Fruit fly (Drosophila melanogaster): Measurements from ENCODE around the gene CG11756.
A peak's percentile ranks its signal among the peaks of the same experiment; 100 is the strongest.

Gene CG11756

DNA sequence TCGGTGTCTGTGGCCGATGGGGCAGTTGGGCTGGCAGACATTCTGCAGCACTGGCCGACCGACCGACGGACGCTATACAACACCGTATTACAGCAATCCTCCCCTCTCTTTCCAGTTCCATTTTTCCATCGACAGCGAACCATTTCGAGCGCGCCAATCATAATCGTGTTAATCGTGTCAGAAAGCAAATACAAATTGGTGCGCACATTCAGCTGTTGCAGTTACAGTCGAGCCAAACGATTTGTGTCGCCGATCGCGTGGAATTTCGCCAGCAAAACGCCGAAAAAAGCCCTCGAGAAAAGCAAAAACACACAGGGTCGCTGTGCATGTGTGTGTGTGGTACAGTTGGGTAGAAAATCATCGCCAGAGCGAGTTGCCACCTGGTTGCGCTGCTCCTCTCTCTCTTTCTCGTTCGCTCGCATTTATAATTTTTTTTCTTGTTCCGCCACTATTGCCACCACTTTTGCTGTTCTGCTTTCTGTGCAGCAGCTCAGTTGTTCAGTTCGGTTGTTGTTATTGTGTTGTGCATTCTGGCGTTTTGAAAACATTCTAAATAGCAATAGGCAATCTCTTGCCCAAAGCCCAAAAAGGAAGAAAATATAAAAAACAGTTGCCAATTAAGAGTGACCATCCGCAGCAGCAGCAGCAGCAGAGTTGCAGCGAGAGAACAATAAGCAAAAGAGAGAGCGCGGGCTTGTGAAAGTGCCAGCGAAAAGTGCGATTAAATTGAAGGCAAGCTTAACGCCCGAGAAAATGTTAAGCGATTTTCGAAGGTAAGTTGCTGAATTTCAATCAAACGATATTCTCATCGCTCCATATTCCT, 2.8 kb downstream of the CG11756 start, which contains the start of gene CG1737 (continued):
- TF ChIP-seq pan (optimal IDR thresholded peaks at IDR 0.05) (no peak), pan (GFP tag; optimal IDR thresholded peaks at IDR 0.05 in 1 of 2, IDR thresholded peaks at IDR 0.05 in 1 of 2) (no peak), nmo (GFP tag; optimal IDR thresholded peaks at IDR 0.05) (no peak), trem (tag; optimal IDR thresholded peaks at IDR 0.05) (no peak), mld (GFP tag; IDR thresholded peaks at IDR 0.05; ENCODE audit: partially characterized antibody) (no peak), CG12236 (GFP tag; optimal IDR thresholded peaks at IDR 0.05) (no peak), CG10431 (GFP tag; optimal IDR thresholded peaks at IDR 0.05) (no peak), CG7271 (tag; optimal IDR thresholded peaks at IDR 0.05) (no peak), unpg (GFP tag; optimal IDR thresholded peaks at IDR 0.05) (no peak), eyg (GFP tag; optimal IDR thresholded peaks at IDR 0.05) (no peak), CG32532 (GFP tag; IDR thresholded peaks at IDR 0.05) (no peak; the same call in 1 of the 2 replicates), ab (GFP tag; optimal IDR thresholded peaks at IDR 0.05) (no peak), H15 (GFP tag; IDR thresholded peaks at IDR 0.05) (no peak), tup (GFP tag; optimal IDR thresholded peaks at IDR 0.05) (no peak), Oaz (GFP tag; IDR thresholded peaks at IDR 0.05) (no peak), CG6683 (GFP tag; optimal IDR thresholded peaks at IDR 0.05) (no peak), da (GFP tag; optimal IDR thresholded peaks at IDR 0.05) (no peak), CG16863 (GFP tag; optimal IDR thresholded peaks at IDR 0.05) (no peak), Usf (GFP tag; optimal IDR thresholded peaks at IDR 0.05) (no peak), sr (GFP tag; IDR thresholded peaks at IDR 0.05) (no peak), CG3995 (GFP tag; optimal IDR thresholded peaks at IDR 0.05) (no peak), HHEX (GFP tag; optimal IDR thresholded peaks at IDR 0.05) (no peak), fd102C (GFP tag; optimal IDR thresholded peaks at IDR 0.05) (no peak), CG13287 (GFP tag; IDR thresholded peaks at IDR 0.05; ENCODE audit: partially characterized antibody) (no peak; the same call in 1 of the 2 replicates), CG13296 (GFP tag; optimal IDR thresholded peaks at IDR 0.05) (no peak), az2 (GFP tag; optimal IDR thresholded peaks at IDR 0.05) (no peak), Scr (GFP tag; IDR thresholded peaks at IDR 0.05; ENCODE audit: partially characterized antibody) (peak; percentile 33; the same call in 1 of the 2 replicates), Meics (GFP tag; optimal IDR thresholded peaks at IDR 0.05) (peak; percentile 14), gem (tag; optimal IDR thresholded peaks at IDR 0.05) (no peak), CG13424 (tag; optimal IDR thresholded peaks at IDR 0.05) (no peak), CG30403 (GFP tag; optimal IDR thresholded peaks at IDR 0.05) (no peak), Med (GFP tag) (peak; percentile 80), HLH4C (GFP tag; IDR thresholded peaks at IDR 0.05; ENCODE audit: partially characterized antibody) (no peak), BEAF-32 (GFP tag; optimal IDR thresholded peaks at IDR 0.05) (peak; percentile 46), chif (GFP tag; optimal IDR thresholded peaks at IDR 0.05) (peak in 1 of 2 experiments; percentile 9), CG17912 (GFP tag; optimal IDR thresholded peaks at IDR 0.05) (no peak), CG3847 (GFP tag; IDR thresholded peaks at IDR 0.05) (0 out of 2 replicates have a peak, but pooled peaks have one; percentile 7), Mes4 (GFP tag; optimal IDR thresholded peaks at IDR 0.05) (no peak), CG4360 (GFP tag; IDR thresholded peaks at IDR 0.05) (no peak), Rfx (GFP tag; IDR thresholded peaks at IDR 0.05) (peak; percentile 38; the same call in 1 of the 2 replicates), CG15269 (tag; optimal IDR thresholded peaks at IDR 0.05) (no peak), sens-2 (GFP tag; IDR thresholded peaks at IDR 0.05) (no peak), wor (GFP tag; IDR thresholded peaks at IDR 0.05) (no peak), crol (GFP tag; IDR thresholded peaks at IDR 0.05) (peak; percentile 63), bowl (GFP tag; IDR thresholded peaks at IDR 0.05) (no peak), luna (GFP tag; optimal IDR thresholded peaks at IDR 0.05) (no peak), br (optimal IDR thresholded peaks at IDR 0.05) (no peak), lola (GFP tag; optimal IDR thresholded peaks at IDR 0.05) (no peak), grn (GFP tag; optimal IDR thresholded peaks at IDR 0.05) (no peak), Side (GFP tag; optimal IDR thresholded peaks at IDR 0.05) (no peak)
